Fruit fly (Drosophila melanogaster) whole organism: Measurements from ENCODE around the gene Dip-B.

Source experiments
- CG8478 ChIP-seq: fragments of >200 bp; optimal IDR thresholded peaks from 2 replicates; lab custom pipeline; 2018; ENCODE audit warnings: inconsistent platforms
- Dll ChIP-seq: fragments of >200 bp; optimal IDR thresholded peaks from 2 replicates; lab custom pipeline; 2017
- EcR ChIP-seq, 2 experiments: fragments of >200 bp; optimal IDR thresholded peaks; 2 replicates each; lab custom pipeline; 2017; ENCODE audit warnings: missing biosample characterization in 2 of 2, missing genetic modification characterization in 2 of 2, missing genetic modification reagents in 2 of 2
- pan ChIP-seq: fragments of >200 bp; optimal IDR thresholded peaks from 2 replicates; lab custom pipeline; 2017
- psq ChIP-seq: fragments of >200 bp; optimal IDR thresholded peaks from 2 replicates; lab custom pipeline; 2017
- usp ChIP-seq: fragments of >200 bp; optimal IDR thresholded peaks from 2 replicates; lab custom pipeline; 2017; ENCODE audit warnings: missing biosample characterization, missing genetic modification characterization, mixed read lengths

Gene Dip-B

DNA sequence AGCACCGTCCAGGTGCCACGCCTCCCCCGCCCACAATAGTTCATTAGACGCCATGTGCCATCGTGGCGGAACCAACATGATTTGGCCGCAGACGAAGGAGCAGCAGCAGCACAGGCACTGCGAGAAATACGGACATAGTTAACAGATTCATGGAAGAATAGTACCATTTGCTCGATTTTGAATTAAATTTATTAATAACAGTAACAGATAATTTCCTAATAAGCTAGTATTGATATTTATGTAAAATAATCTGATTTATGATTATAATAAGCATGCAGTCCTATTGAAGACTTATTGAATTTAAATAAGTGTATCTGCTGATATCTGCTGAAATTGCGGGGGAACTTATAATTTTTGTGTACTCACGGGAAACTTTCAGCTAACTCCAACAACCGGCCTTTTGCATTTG lies 15.2 kb downstream of the Dip-B start:
- TF ChIP-seq EcR (GFP tag; optimal IDR thresholded peaks at IDR 0.05; lab: Kevin White, UChicago) (no peak), psq (lab: Kevin White, UChicago) (no peak), Dll (lab: Kevin White, UChicago) (no peak), pan (lab: Kevin White, UChicago) (no peak), CG8478 (lab: Kevin White, UChicago) (no peak), usp (GFP tag; lab: Kevin White, UChicago) (no peak)

DNA sequence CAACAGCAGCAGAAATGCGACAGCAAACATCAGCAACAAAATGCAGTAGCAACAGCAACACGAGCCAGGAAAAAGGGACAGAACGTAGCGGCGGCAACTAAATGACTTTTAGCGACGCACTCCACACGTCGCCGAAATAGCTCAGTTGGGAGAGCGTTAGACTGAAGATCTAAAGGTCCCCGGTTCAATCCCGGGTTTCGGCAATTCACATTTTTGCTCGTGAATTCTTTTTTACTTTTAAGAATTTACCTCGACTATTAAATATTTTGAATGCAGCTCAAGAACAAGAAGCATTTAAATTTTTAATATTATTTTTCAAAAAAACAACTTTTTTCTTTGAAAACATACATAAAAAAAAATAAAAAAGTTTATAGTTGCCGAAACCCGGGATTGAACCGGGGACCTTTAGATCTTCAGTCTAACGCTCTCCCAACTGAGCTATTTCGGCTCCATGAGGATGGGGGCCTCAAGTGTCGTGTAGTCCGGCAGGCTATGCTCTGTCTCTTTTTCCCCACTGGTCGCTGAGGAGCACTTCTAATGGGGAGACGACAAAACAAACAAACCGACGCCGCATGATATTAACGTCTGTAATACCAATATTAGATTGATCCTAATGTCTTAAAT lies 15.8 kb downstream of the Dip-B start:
- TF ChIP-seq usp (GFP tag; lab: Kevin White, UChicago), result no peak
- TF ChIP-seq pan (lab: Kevin White, UChicago), result no peak
- TF ChIP-seq Dll (lab: Kevin White, UChicago), result no peak
- TF ChIP-seq EcR (GFP tag; optimal IDR thresholded peaks at IDR 0.05; lab: Kevin White, UChicago), result no peak
- TF ChIP-seq psq (lab: Kevin White, UChicago), result no peak
- TF ChIP-seq CG8478 (lab: Kevin White, UChicago), result no peak

DNA sequence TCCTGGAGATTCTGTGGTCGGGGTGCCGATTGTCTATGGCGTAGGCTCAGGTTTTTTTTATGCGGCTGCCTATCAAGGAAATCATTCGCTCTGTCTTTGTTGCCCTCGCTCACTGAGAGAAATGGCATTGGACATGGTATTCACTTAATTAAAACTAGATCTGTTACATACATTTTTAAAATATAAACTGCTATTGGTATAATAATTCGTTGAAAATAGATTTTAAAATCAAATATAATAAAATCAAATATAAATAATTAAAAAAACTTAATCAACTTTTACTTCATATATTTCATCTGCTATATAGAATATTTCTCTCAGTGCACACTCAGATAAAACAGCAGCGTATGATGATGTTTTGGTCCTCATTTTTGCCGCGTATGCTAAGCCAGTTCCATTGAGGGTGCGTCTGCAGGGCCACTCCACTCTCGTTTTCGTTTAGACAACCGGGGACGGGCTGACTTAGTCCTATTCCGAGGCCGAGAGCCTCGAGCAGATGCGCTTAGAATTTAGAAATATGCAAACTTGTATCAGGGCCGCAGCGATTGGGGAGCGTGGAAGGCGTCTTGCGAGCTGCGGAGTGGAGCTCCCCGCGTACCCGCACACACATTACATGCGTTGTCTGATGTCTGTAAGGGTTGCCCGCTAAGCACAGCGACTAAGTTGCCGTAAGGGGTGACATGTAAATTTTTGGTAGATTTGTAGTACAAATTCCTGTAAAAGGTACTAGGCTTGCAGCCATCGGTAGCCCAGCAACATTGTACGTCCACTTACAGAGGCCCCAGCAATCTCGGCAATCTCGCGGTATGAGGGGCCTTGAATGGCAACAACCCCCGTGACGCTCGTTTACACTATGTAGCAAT lies 17.7 kb downstream of the Dip-B start:
- TF ChIP-seq CG8478 (lab: Kevin White, UChicago), result no peak
- no peak for TF ChIP-seq psq (lab: Kevin White, UChicago)
- TF ChIP-seq EcR (GFP tag; optimal IDR thresholded peaks at IDR 0.05; lab: Kevin White, UChicago), result no peak
- no peak for TF ChIP-seq usp (GFP tag; lab: Kevin White, UChicago)
- no peak for TF ChIP-seq pan (lab: Kevin White, UChicago)
- no peak for TF ChIP-seq Dll (lab: Kevin White, UChicago)

- TF ChIP-seq Dll (lab: Kevin White, UChicago), result no peak
Observed at dm6 chr3R:13800430-13800848, 18.4 kb downstream of the Dip-B start.

DNA sequence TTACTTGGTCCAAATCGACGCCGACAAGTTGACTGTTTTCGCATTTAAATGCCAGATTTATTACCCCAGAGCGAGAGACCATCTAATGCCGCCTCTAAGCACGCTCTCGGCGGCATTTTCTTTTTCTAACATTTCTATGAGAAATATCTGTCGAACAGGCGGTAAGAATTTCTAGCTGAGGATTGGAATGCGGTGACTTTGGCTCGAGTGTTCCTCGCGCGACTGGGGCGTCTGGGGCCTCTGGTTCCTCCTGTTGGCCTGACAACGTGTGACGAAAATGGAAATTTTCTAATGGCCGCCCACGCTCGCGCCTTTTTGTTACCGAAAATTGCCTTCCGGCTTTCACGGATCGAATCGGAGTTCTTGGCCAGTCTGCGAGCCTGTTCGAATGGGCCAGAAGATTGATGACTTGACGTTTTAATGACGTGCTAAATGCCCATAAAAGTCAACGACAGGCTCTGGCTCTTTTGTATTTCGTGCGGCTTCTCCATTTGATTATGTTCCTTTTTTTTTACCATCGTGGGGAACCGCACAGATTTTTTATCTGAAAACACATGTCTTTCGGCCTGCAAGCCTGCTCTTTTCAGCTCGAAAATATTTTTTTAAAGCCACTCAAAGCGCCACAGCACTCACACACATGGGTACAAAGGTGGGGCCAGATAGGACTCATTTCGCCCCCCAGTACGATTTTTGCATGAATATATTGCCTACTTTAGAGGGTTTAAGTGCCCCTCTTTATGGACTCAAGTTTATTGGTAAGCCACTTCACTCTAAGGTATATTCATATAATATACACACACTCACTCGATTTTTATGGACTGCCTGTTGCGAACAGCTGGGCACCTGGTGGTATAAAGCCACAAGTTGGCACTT lies 19.3 kb downstream of the Dip-B start:
- TF ChIP-seq usp (GFP tag; lab: Kevin White, UChicago), result no peak
- TF ChIP-seq Dll (lab: Kevin White, UChicago), result peak; percentile 10

DNA sequence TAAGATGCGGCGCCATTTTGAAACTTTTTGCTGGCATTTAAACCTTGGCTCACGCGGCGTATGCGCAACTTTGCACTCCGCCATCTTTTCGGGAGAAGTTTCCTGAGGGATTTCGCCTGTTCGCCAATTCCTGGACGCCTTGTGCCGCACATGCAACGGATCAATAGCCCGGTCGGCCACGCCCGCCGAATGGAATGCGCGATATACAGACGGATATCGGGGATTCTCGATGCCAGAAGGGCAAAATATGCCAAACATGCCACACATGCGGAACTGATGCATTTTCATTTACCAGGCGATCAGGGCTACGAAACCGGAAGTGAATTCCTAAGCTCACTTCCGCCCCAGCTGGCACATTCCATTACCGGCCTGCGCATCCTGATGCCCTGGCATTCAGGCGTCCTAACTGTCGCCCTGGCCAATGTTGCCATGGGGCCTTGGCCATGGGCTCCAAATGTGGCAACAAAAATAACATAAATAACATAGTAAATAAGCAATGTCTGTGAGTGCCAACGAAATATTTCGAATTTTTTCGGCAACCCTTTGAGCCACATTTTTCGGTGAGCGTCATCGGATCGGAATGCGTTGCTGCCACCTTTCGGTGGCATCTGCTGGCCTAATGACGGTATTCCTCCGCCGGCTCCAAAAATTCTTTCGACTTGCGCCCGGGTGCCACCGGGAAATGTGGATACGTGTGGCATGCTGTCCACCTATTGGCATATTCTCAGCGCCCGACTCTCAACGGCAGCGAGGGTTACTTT lies 20.1 kb downstream of the Dip-B start:
- TF ChIP-seq EcR (GFP tag; optimal IDR thresholded peaks at IDR 0.05; lab: Kevin White, UChicago), result no peak
- no peak for TF ChIP-seq Dll (lab: Kevin White, UChicago)
- no peak for TF ChIP-seq pan (lab: Kevin White, UChicago)
- no peak for TF ChIP-seq usp (GFP tag; lab: Kevin White, UChicago)
- TF ChIP-seq psq (lab: Kevin White, UChicago), result no peak
- TF ChIP-seq CG8478 (lab: Kevin White, UChicago), result no peak

dm6 chr3R:13803185-13803887 lies 21.2 kb downstream of the Dip-B start:
- TF ChIP-seq psq (lab: Kevin White, UChicago), result no peak
- no peak for TF ChIP-seq usp (GFP tag; lab: Kevin White, UChicago)
- TF ChIP-seq Dll (lab: Kevin White, UChicago), result no peak
- no peak for TF ChIP-seq pan (lab: Kevin White, UChicago)
- TF ChIP-seq EcR (GFP tag; optimal IDR thresholded peaks at IDR 0.05; lab: Kevin White, UChicago), result no peak
- no peak for TF ChIP-seq CG8478 (lab: Kevin White, UChicago)

dm6 chr3R:13803892-13804710 lies 22.0 kb downstream of the Dip-B start:
- TF ChIP-seq CG8478 (lab: Kevin White, UChicago), result no peak
- TF ChIP-seq psq (lab: Kevin White, UChicago), result no peak
- TF ChIP-seq usp (GFP tag; lab: Kevin White, UChicago), result no peak
- no peak for TF ChIP-seq EcR (GFP tag; optimal IDR thresholded peaks at IDR 0.05; lab: Kevin White, UChicago)
- TF ChIP-seq pan (lab: Kevin White, UChicago), result no peak
- no peak for TF ChIP-seq Dll (lab: Kevin White, UChicago)

dm6 chr3R:13804971-13805603 lies 23.0 kb downstream of the Dip-B start:
- TF ChIP-seq CG8478 (lab: Kevin White, UChicago) (no peak), Dll (lab: Kevin White, UChicago) (no peak), EcR (GFP tag; optimal IDR thresholded peaks at IDR 0.05; lab: Kevin White, UChicago) (no peak), pan (lab: Kevin White, UChicago) (no peak), psq (lab: Kevin White, UChicago) (no peak), usp (GFP tag; lab: Kevin White, UChicago) (no peak)
